Fruit fly (Drosophila melanogaster): ENCODE results near the gene CG13051.

Gene CG13051

DNA sequence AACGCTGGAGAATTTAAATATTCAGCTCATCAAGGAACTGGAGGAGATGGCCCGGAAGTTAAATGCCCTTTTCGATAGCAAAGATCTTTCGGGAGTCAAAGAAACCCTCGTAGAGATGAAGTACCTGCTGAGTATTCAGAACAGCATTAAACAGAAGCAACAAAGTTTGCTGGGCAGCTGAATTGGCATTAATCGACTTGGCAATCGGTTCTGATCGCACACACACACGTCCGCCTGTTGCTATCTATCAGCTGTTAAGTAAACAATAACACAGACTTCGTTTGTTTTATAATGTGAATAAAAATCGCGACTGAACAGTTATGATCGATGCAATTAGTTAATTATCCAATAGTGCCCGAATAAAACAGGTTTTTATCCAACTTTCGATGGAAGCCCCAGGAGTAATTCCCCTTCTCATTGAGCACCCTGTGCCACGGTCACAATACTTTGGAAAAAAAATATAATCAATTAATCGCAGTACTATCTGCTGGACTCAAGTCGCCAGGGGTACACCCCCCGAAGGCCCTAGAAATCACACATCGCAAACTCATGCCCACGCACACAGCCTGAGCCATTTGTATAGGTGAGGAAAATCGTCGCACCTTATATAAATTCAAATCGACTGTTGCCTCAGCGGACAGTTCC is 30.9 kb downstream of the CG13051 start (continued):
- TF ChIP-seq Pdp1 (GFP tag; optimal IDR thresholded peaks at IDR 0.05) (no peak), CG4707 (GFP tag; optimal IDR thresholded peaks at IDR 0.05) (no peak), CG18262 (tag; optimal IDR thresholded peaks at IDR 0.05) (no peak), Antp (GFP tag; optimal IDR thresholded peaks at IDR 0.05) (no peak), exex (tag; optimal IDR thresholded peaks at IDR 0.05) (peak; percentile 48), pzg (GFP tag; optimal IDR thresholded peaks at IDR 0.05) (peak; percentile 6), CG10147 (GFP tag; optimal IDR thresholded peaks at IDR 0.05) (no peak), CG30431 (GFP tag; optimal IDR thresholded peaks at IDR 0.05) (no peak), bsh (GFP tag; optimal IDR thresholded peaks at IDR 0.05) (no peak), CG9932 (GFP tag; IDR thresholded peaks at IDR 0.05) (no peak), HHEX (GFP tag; optimal IDR thresholded peaks at IDR 0.05) (no peak), bigmax (GFP tag; optimal IDR thresholded peaks at IDR 0.05) (no peak), CG5180 (GFP tag; optimal IDR thresholded peaks at IDR 0.05) (no peak), B-H1 (GFP tag; IDR thresholded peaks at IDR 0.05) (no peak), CG17829 (tag; optimal IDR thresholded peaks at IDR 0.05) (no peak), Gug (GFP tag; IDR thresholded peaks at IDR 0.05) (no peak), Xbp1 (GFP tag; optimal IDR thresholded peaks at IDR 0.05) (no peak), gt (GFP tag; IDR thresholded peaks at IDR 0.05) (no peak), Optix (GFP tag; IDR thresholded peaks at IDR 0.05) (no peak), CG3995 (GFP tag; optimal IDR thresholded peaks at IDR 0.05) (no peak), CG2889 (GFP tag; IDR thresholded peaks at IDR 0.05) (no peak), Poxn (GFP tag; IDR thresholded peaks at IDR 0.05) (no peak), Med (GFP tag) (peak; percentile 48), mld (GFP tag; IDR thresholded peaks at IDR 0.05; ENCODE audit: partially characterized antibody) (no peak), MBD-R2 (GFP tag; IDR thresholded peaks at IDR 0.05) (0 out of 2 replicates have a peak, but pooled peaks have one; percentile 19), emc (GFP tag; optimal IDR thresholded peaks at IDR 0.05) (no peak), Doc3 (GFP tag; IDR thresholded peaks at IDR 0.05; ENCODE audit: partially characterized antibody) (no peak), pb (GFP tag; optimal IDR thresholded peaks at IDR 0.05) (no peak), lola (GFP tag; optimal IDR thresholded peaks at IDR 0.05) (no peak), Tbp (GFP tag; optimal IDR thresholded peaks at IDR 0.05) (no peak), CG4617 (GFP tag; optimal IDR thresholded peaks at IDR 0.05; ENCODE audit: borderline replicate concordance) (no peak), CG7357 (GFP tag; IDR thresholded peaks at IDR 0.05) (no peak), CG3163 (GFP tag; optimal IDR thresholded peaks at IDR 0.05) (no peak), CG10979 (tag; optimal IDR thresholded peaks at IDR 0.05) (no peak), MTF-1 (GFP tag; optimal IDR thresholded peaks at IDR 0.05; ENCODE audit: borderline replicate concordance) (no peak), CG5953 (GFP tag; IDR thresholded peaks at IDR 0.05) (no peak), CG14710 (tag; optimal IDR thresholded peaks at IDR 0.05) (no peak), CG18011 (GFP tag; optimal IDR thresholded peaks at IDR 0.05) (no peak), crp (GFP tag; optimal IDR thresholded peaks at IDR 0.05) (peak in 1 of 2 experiments; percentile 57), Atf3 (GFP tag; optimal IDR thresholded peaks at IDR 0.05) (no peak), CG10431 (GFP tag; optimal IDR thresholded peaks at IDR 0.05) (no peak), grau (tag; optimal IDR thresholded peaks at IDR 0.05) (no peak), z (GFP tag; IDR thresholded peaks at IDR 0.05) (no peak), CTCF (GFP tag; optimal IDR thresholded peaks at IDR 0.05) (no peak), Doc2 (GFP tag; IDR thresholded peaks at IDR 0.05) (no peak), Vsx1 (GFP tag; optimal IDR thresholded peaks at IDR 0.05) (no peak), Dll (GFP tag; IDR thresholded peaks at IDR 0.05; ENCODE audit: partially characterized antibody) (0 out of 4 replicates have a peak, but pooled peaks have one; percentile 12), slou (GFP tag; optimal IDR thresholded peaks at IDR 0.05) (no peak), esg (GFP tag; conservative IDR thresholded peaks at IDR 0.05) (no peak), CG11504 (tag; optimal IDR thresholded peaks at IDR 0.05) (no peak)

Data from whole organism, embryonic.